Worm (Caenorhabditis elegans) whole organism, L4 larva: ENCODE results near the gene pzf-1.

Source experiments
- D1046.2 ChIP-seq: fragments of 200-800 bp; sonication (Bioruptor generic); IDR thresholded peaks from 2 replicates; pipeline ENCODE4 v1.3.6; 2022; ENCODE audit warnings: missing genetic modification characterization, missing compliant biosample characterization
- F10B5.3 ChIP-seq: sonication (generic microtip); optimal IDR thresholded peaks from 2 replicates; lab custom pipeline; 2016; ENCODE audit warnings: mild to moderate bottlenecking, missing genetic modification characterization, missing compliant biosample characterization
- Y48G9A.11 ChIP-seq: fragments of 200-800 bp; sonication (Bioruptor generic); IDR thresholded peaks from 2 replicates; pipeline ENCODE4 v1.3.6; 2022; ENCODE audit warnings: missing genetic modification reagents, missing genetic modification characterization, missing compliant biosample characterization
- ama-1 ChIP-seq: fragments of 150-350 bp; optimal IDR thresholded peaks from 2 replicates; lab custom pipeline; 2014; ENCODE audit warnings: inconsistent platforms, mixed read lengths
- ceh-62 ChIP-seq: sonication (generic microtip); optimal IDR thresholded peaks from 2 replicates; lab custom pipeline; 2017; ENCODE audit warnings: missing biosample characterization, missing genetic modification characterization
- duxl-1 ChIP-seq: sonication (generic microtip); optimal IDR thresholded peaks from 2 replicates; lab custom pipeline; 2016; ENCODE audit warnings: mild to moderate bottlenecking, missing genetic modification characterization, moderate library complexity, missing compliant biosample characterization; ENCODE audit not compliant: poor library complexity
- mxl-3 ChIP-seq: fragments of 200-800 bp; sonication (Bioruptor generic); optimal IDR thresholded peaks from 2 replicates; lab custom pipeline; 2018; ENCODE audit warnings: mild to moderate bottlenecking, missing genetic modification characterization, missing compliant biosample characterization
- nhr-11 ChIP-seq: fragments of 150-350 bp; optimal IDR thresholded peaks from 2 replicates; lab custom pipeline; 2014; ENCODE audit warnings: missing biosample characterization, missing genetic modification characterization
- tag-97 ChIP-seq: fragments of 200-800 bp; sonication (Bioruptor generic); IDR thresholded peaks from 2 replicates; pipeline ENCODE4 v1.3.6; 2022; ENCODE audit warnings: missing genetic modification characterization, missing compliant biosample characterization
- unc-39 ChIP-seq: sonication (generic microtip); optimal IDR thresholded peaks from 2 replicates; lab custom pipeline; 2017; ENCODE audit warnings: missing biosample characterization, missing genetic modification characterization

- TF ChIP-seq duxl-1 (tag; lab: Kevin White, UChicago), result no peak
- TF ChIP-seq ama-1 (lab: Kevin White, UChicago), result no peak
- no peak for TF ChIP-seq D1046.2 (GFP tag; lab: Robert Waterston, UW)
- TF ChIP-seq unc-39 (tag; lab: Kevin White, UChicago), result no peak
- TF ChIP-seq Y48G9A.11, result no peak
- no peak for TF ChIP-seq tag-97
- no peak for TF ChIP-seq ceh-62 (tag; lab: Kevin White, UChicago)
- no peak for TF ChIP-seq nhr-11 (tag; lab: Kevin White, UChicago)
- TF ChIP-seq mxl-3 (GFP tag; lab: Kevin White, UChicago), result no peak
- TF ChIP-seq F10B5.3 (tag; lab: Kevin White, UChicago), result no peak
These were observed 48.2 kb downstream of the pzf-1 start for ce11 chrV:15880033-15880432.
